Worm (Caenorhabditis elegans): ENCODE measurements around the gene srh-281.

- no peak for TF ChIP-seq alr-1 (tag; optimal IDR thresholded peaks at IDR 0.05; ENCODE audit: borderline replicate concordance)
- TF ChIP-seq sptf-1 (tag; optimal IDR thresholded peaks at IDR 0.05), result no peak
- TF ChIP-seq ceh-88 (GFP tag; IDR thresholded peaks at IDR 0.05), result no peak
- TF ChIP-seq swsn-7 (tag; optimal IDR thresholded peaks at IDR 0.05), result no peak
- TF ChIP-seq ama-1 (optimal IDR thresholded peaks at IDR 0.05), result no peak
- TF ChIP-seq ces-1 (GFP tag; optimal IDR thresholded peaks at IDR 0.05), result no peak
- TF ChIP-seq aly-2 (tag; optimal IDR thresholded peaks at IDR 0.05), result no peak
These were observed at the start of gene srh-281 for ce11 chrV:16190485-16190884.
